Worm (Caenorhabditis elegans) whole organism, L1 larva: ENCODE results near the gene ZK354.3.
"Not testable (repeated sequence)": the region's sequence is repeated elsewhere in the genome, so short reads cannot be mapped to it uniquely, and the experiment has no call there.

ENCODE experiments used
- C16A3.4 ChIP-seq: fragments of 150-350 bp; optimal IDR thresholded peaks from 2 replicates; lab custom pipeline; 2014; ENCODE audit warnings: missing biosample characterization, missing genetic modification characterization
- C34B4.2 ChIP-seq: sonication (generic microtip); optimal IDR thresholded peaks from 2 replicates; lab custom pipeline; 2017; ENCODE audit warnings: mild to moderate bottlenecking, missing genetic modification characterization, missing compliant biosample characterization
- aha-1 ChIP-seq: fragments of 150-350 bp; optimal IDR thresholded peaks from 2 replicates; lab custom pipeline; 2014; ENCODE audit warnings: missing biosample characterization, missing genetic modification characterization
- aly-2 ChIP-seq: fragments of 150-350 bp; optimal IDR thresholded peaks from 2 replicates; lab custom pipeline; 2014; ENCODE audit warnings: missing biosample characterization, missing genetic modification characterization
- blmp-1 ChIP-seq: fragments of 150-350 bp; optimal IDR thresholded peaks from 2 replicates; lab custom pipeline; 2014; ENCODE audit warnings: missing biosample characterization, missing genetic modification characterization
- ceh-88 ChIP-seq: fragments of 200-800 bp; sonication (Bioruptor generic); IDR thresholded peaks from 2 replicates; pipeline ENCODE4 v1.3.6; 2022; ENCODE audit warnings: missing genetic modification characterization, missing compliant biosample characterization
- dpl-1 ChIP-seq, 3 experiments: fragments of 150-350 bp in 2 of 3; sonication (generic microtip) in 1 of 3; optimal IDR thresholded peaks; 2 replicates each; lab custom pipeline; 2014 to 2017; ENCODE audit warnings: missing biosample characterization in 3 of 3, missing genetic modification characterization in 3 of 3, missing genetic modification reagents in 3 of 3
- dsc-1 ChIP-seq: sonication (generic microtip); optimal IDR thresholded peaks from 2 replicates; lab custom pipeline; 2016; ENCODE audit warnings: mild to moderate bottlenecking, missing genetic modification characterization, missing compliant biosample characterization
- efl-1 ChIP-seq, 4 experiments: fragments of 150-350 bp; optimal IDR thresholded peaks in 3 of 4; peaks in 1 of 4; 1 replicate in 1 of 4; 2 replicates in 3 of 4; lab custom pipeline; 2014; ENCODE audit warnings: missing biosample characterization in 2 of 4, missing genetic modification characterization in 2 of 4, missing genetic modification reagents in 2 of 4
- elt-3 ChIP-seq, 6 experiments: fragments of 150-350 bp in 1 of 6; sonication (generic microtip); optimal IDR thresholded peaks; 2 replicates each; lab custom pipeline; 2017 to 2018; ENCODE audit warnings: missing biosample characterization in 6 of 6, missing genetic modification characterization in 6 of 6, inconsistent platforms in 1 of 6
- ets-5 ChIP-seq: fragments of 200-800 bp; sonication (Bioruptor generic); IDR thresholded peaks from 2 replicates; pipeline ENCODE4 v1.3.6; 2022; ENCODE audit warnings: missing genetic modification characterization, missing compliant biosample characterization
- fkh-10 ChIP-seq: sonication (generic microtip); optimal IDR thresholded peaks from 2 replicates; lab custom pipeline; 2017; ENCODE audit warnings: missing biosample characterization, missing genetic modification reagents, missing genetic modification characterization
- fkh-8 ChIP-seq: sonication (generic microtip); optimal IDR thresholded peaks from 2 replicates; lab custom pipeline; 2016; ENCODE audit warnings: mild to moderate bottlenecking, missing genetic modification characterization, missing compliant biosample characterization
- fos-1 ChIP-seq: fragments of 150-350 bp; optimal IDR thresholded peaks from 2 replicates; lab custom pipeline; 2014; ENCODE audit warnings: missing biosample characterization, missing genetic modification characterization
- hlh-17 ChIP-seq: fragments of 200-800 bp; sonication (Bioruptor generic); optimal IDR thresholded peaks from 2 replicates; lab custom pipeline; 2018; ENCODE audit warnings: missing genetic modification characterization, mild to moderate bottlenecking, missing compliant biosample characterization, moderate library complexity, borderline replicate concordance
- jun-1 ChIP-seq: fragments of 150-350 bp; optimal IDR thresholded peaks from 2 replicates; lab custom pipeline; 2014; ENCODE audit warnings: missing biosample characterization, missing genetic modification reagents, missing genetic modification characterization
- lin-15B ChIP-seq: fragments of 150-350 bp; sonication (generic microtip); optimal IDR thresholded peaks from 3 replicates; lab custom pipeline; 2014; ENCODE audit warnings: missing biosample characterization, missing genetic modification characterization
- lin-35 ChIP-seq, 2 experiments: fragments of 150-350 bp; optimal IDR thresholded peaks; 2 replicates each; lab custom pipeline; 2014; ENCODE audit warnings: missing biosample characterization in 2 of 2, missing genetic modification characterization in 2 of 2, missing genetic modification reagents in 2 of 2
- lin-39 ChIP-seq: fragments of 150-350 bp; optimal IDR thresholded peaks from 2 replicates; lab custom pipeline; 2014; ENCODE audit warnings: missing biosample characterization, missing genetic modification reagents, missing genetic modification characterization
- lsy-2 ChIP-seq, 2 experiments: fragments of 150-350 bp; optimal IDR thresholded peaks; 2 replicates each; lab custom pipeline; 2014; ENCODE audit warnings: missing biosample characterization in 2 of 2, missing genetic modification characterization in 2 of 2
- mab-9 ChIP-seq: fragments of 200-800 bp; sonication (Bioruptor generic); IDR thresholded peaks from 2 replicates; pipeline ENCODE4 v1.3.6; 2022; ENCODE audit warnings: missing genetic modification reagents, missing genetic modification characterization, missing compliant biosample characterization
- mdl-1 ChIP-seq, 2 experiments: fragments of 150-350 bp; optimal IDR thresholded peaks; 2 replicates each; lab custom pipeline; 2014 to 2017; ENCODE audit warnings: missing biosample characterization in 2 of 2, missing genetic modification characterization in 2 of 2, inconsistent platforms in 1 of 2
- mef-2 ChIP-seq: fragments of 150-350 bp; optimal IDR thresholded peaks from 2 replicates; lab custom pipeline; 2014; ENCODE audit warnings: missing biosample characterization, missing genetic modification characterization
- nhr-11 ChIP-seq: fragments of 150-350 bp; optimal IDR thresholded peaks from 2 replicates; lab custom pipeline; 2014; ENCODE audit warnings: missing biosample characterization, missing genetic modification characterization
- nhr-12 ChIP-seq: sonication (generic microtip); optimal IDR thresholded peaks from 2 replicates; lab custom pipeline; 2017; ENCODE audit warnings: missing biosample characterization, missing genetic modification characterization
- nhr-19 ChIP-seq: fragments of 200-800 bp; sonication (Bioruptor generic); conservative IDR thresholded peaks from 2 replicates; pipeline ENCODE4 v1.3.6; 2022; ENCODE audit warnings: missing genetic modification characterization, missing compliant biosample characterization
- nhr-20 ChIP-seq: sonication (generic microtip); optimal IDR thresholded peaks from 2 replicates; lab custom pipeline; 2016; ENCODE audit warnings: mild to moderate bottlenecking, missing genetic modification characterization, missing compliant biosample characterization
- nhr-71 ChIP-seq: sonication (generic microtip); optimal IDR thresholded peaks from 2 replicates; lab custom pipeline; 2016; ENCODE audit warnings: mild to moderate bottlenecking, missing genetic modification characterization, moderate library complexity, missing compliant biosample characterization
- nhr-85 ChIP-seq: sonication (generic microtip); peaks from one replicate; lab custom pipeline; 2016; ENCODE audit warnings: missing genetic modification characterization, inconsistent platforms, missing compliant biosample characterization
- nhr-90 ChIP-seq: sonication (generic microtip); optimal IDR thresholded peaks from 2 replicates; lab custom pipeline; 2016; ENCODE audit warnings: mild to moderate bottlenecking, missing genetic modification characterization, missing compliant biosample characterization; ENCODE audit not compliant: poor library complexity
- pag-3 ChIP-seq: sonication (generic microtip); optimal IDR thresholded peaks from 2 replicates; lab custom pipeline; 2017; ENCODE audit warnings: missing genetic modification characterization, mild to moderate bottlenecking, missing compliant biosample characterization, antibody characterized with exemption, borderline replicate concordance; ENCODE audit not compliant: insufficient read depth
- pqm-1 ChIP-seq: sonication (generic microtip); optimal IDR thresholded peaks from 3 replicates; lab custom pipeline; 2017; ENCODE audit warnings: missing biosample characterization, missing genetic modification characterization
- rnt-1 ChIP-seq: sonication (generic microtip); optimal IDR thresholded peaks from 2 replicates; lab custom pipeline; 2016; ENCODE audit warnings: mild to moderate bottlenecking, missing genetic modification characterization, moderate library complexity, missing compliant biosample characterization
- snu-23 ChIP-seq: sonication (generic microtip); optimal IDR thresholded peaks from 2 replicates; lab custom pipeline; 2016; ENCODE audit warnings: missing genetic modification characterization, missing compliant biosample characterization
- sptf-1 ChIP-seq: fragments of 150-350 bp; optimal IDR thresholded peaks from 2 replicates; lab custom pipeline; 2014; ENCODE audit warnings: missing biosample characterization, missing genetic modification characterization
- sup-37 ChIP-seq: fragments of 200-800 bp; sonication (Bioruptor generic); optimal IDR thresholded peaks from 2 replicates; lab custom pipeline; 2018; ENCODE audit warnings: mild to moderate bottlenecking, missing genetic modification characterization, missing compliant biosample characterization
- tbx-2 ChIP-seq: sonication (generic microtip); optimal IDR thresholded peaks from 2 replicates; lab custom pipeline; 2016; ENCODE audit warnings: missing genetic modification characterization, missing compliant biosample characterization
- tlp-1 ChIP-seq: fragments of 150-350 bp; optimal IDR thresholded peaks from 2 replicates; lab custom pipeline; 2014; ENCODE audit warnings: missing biosample characterization, missing genetic modification characterization
- unc-30 ChIP-seq: sonication (generic microtip); optimal IDR thresholded peaks from 2 replicates; lab custom pipeline; 2017; ENCODE audit warnings: missing biosample characterization, missing genetic modification characterization
- xbp-1 ChIP-seq: sonication (generic microtip); optimal IDR thresholded peaks from 2 replicates; lab custom pipeline; 2016; ENCODE audit warnings: missing genetic modification characterization, missing compliant biosample characterization
- ztf-4 ChIP-seq: fragments of 150-350 bp; optimal IDR thresholded peaks from 2 replicates; lab custom pipeline; 2014; ENCODE audit warnings: missing biosample characterization, missing genetic modification characterization

Gene ZK354.3

ce11 chrIV:5294467-5294866 is 15.4 kb upstream of the ZK354.3 start:
- no peak for TF ChIP-seq mef-2 (tag; lab: Kevin White, UChicago)
- no peak for TF ChIP-seq lin-39 (tag; lab: Kevin White, UChicago)
- TF ChIP-seq snu-23 (GFP tag; lab: Kevin White, UChicago) = no peak
- no peak for TF ChIP-seq fos-1 (tag; lab: Kevin White, UChicago)
- peak; percentile 58 for TF ChIP-seq dsc-1
- no peak for TF ChIP-seq lin-35 (GFP tag; optimal IDR thresholded peaks at IDR 0.05; lab: Kevin White, UChicago)
- no peak for TF ChIP-seq sup-37
- no peak for TF ChIP-seq elt-3 (tag; optimal IDR thresholded peaks at IDR 0.05; lab: Kevin White, UChicago)
- no peak for TF ChIP-seq unc-30 (tag; lab: Kevin White, UChicago)
- no peak for TF ChIP-seq pqm-1 (tag; lab: Kevin White, UChicago)
- no peak for TF ChIP-seq tbx-2
- TF ChIP-seq dpl-1 (GFP tag; optimal IDR thresholded peaks at IDR 0.05; lab: Kevin White, UChicago) = no peak
- no peak for TF ChIP-seq ztf-4 (tag; lab: Kevin White, UChicago)
- TF ChIP-seq efl-1 (optimal IDR thresholded peaks at IDR 0.05; lab: Kevin White, UChicago) = no peak
- peak in 1 of 2 experiments; percentile 54 for TF ChIP-seq efl-1 (GFP tag; optimal IDR thresholded peaks at IDR 0.05 in 1 of 2; lab: Kevin White, UChicago)

ce11 chrIV:5295240-5295639 is 14.6 kb upstream of the ZK354.3 start, which contains the start of gene msp-51:
TSS of gene msp-51 (minus strand) at chrIV:5295340.
- not testable (repeated sequence) for TF ChIP-seq nhr-71 (tag; lab: Kevin White, UChicago); aly-2 (tag; lab: Kevin White, UChicago); ets-5 (GFP tag; lab: Robert Waterston, UW)

- TF ChIP-seq C34B4.2 (tag; lab: Kevin White, UChicago) = no peak
- no peak for TF ChIP-seq mab-9
- no peak for TF ChIP-seq pag-3 (tag; lab: Kevin White, UChicago)
- TF ChIP-seq fkh-8 (tag; lab: Kevin White, UChicago) = no peak
- no peak for TF ChIP-seq aly-2 (tag; lab: Kevin White, UChicago)
- TF ChIP-seq nhr-20 (tag; lab: Kevin White, UChicago) = no peak
- no peak for TF ChIP-seq fos-1 (tag; lab: Kevin White, UChicago)
- TF ChIP-seq sptf-1 (tag; lab: Kevin White, UChicago) = no peak
- no peak for TF ChIP-seq nhr-19
- no peak for TF ChIP-seq dpl-1 (GFP tag; optimal IDR thresholded peaks at IDR 0.05; lab: Kevin White, UChicago)
- TF ChIP-seq, all 84 proteins: peak for 0
Measured at ce11 chrIV:5297436-5298012, 12.3 kb upstream of the ZK354.3 start, which contains the start of the genes ZK354.6 and msp-113. TSS of gene ZK354.6 (minus strand) at chrIV:5297536. TSS of gene msp-113 (plus strand) at chrIV:5297962.

- no peak for TF ChIP-seq snu-23 (GFP tag; lab: Kevin White, UChicago)
- TF ChIP-seq hlh-17 (GFP tag; lab: Kevin White, UChicago) = no peak
- no peak for TF ChIP-seq rnt-1 (tag; lab: Kevin White, UChicago)
- no peak for TF ChIP-seq mdl-1 (tag; optimal IDR thresholded peaks at IDR 0.05; lab: Kevin White, UChicago)
- TF ChIP-seq tbx-2 = no peak
- TF ChIP-seq jun-1 = no peak
- no peak for TF ChIP-seq dpl-1 (GFP tag; optimal IDR thresholded peaks at IDR 0.05; lab: Kevin White, UChicago)
- no peak for TF ChIP-seq fos-1 (tag; lab: Kevin White, UChicago)
- no peak for TF ChIP-seq nhr-71 (tag; lab: Kevin White, UChicago)
- TF ChIP-seq nhr-85 (tag; lab: Kevin White, UChicago) = no peak
- TF ChIP-seq xbp-1 (tag; lab: Kevin White, UChicago) = no peak
- TF ChIP-seq, all 84 proteins: peak for 0
Measured at ce11 chrIV:5303030-5303429, 6.8 kb upstream of the ZK354.3 start, which contains the start of gene ZK354.7. TSS of gene ZK354.7 (minus strand) at chrIV:5303130.

ce11 chrIV:5306040-5306439 is 3.8 kb upstream of the ZK354.3 start, which contains the start of gene ZK354.8:
TSS of gene ZK354.8 (minus strand) at chrIV:5306140.
- TF ChIP-seq fkh-10 (GFP tag; lab: Kevin White, UChicago) = no peak
- TF ChIP-seq aha-1 (tag; lab: Kevin White, UChicago) = no peak
- TF ChIP-seq efl-1 (optimal IDR thresholded peaks at IDR 0.05; lab: Kevin White, UChicago) = no peak
- no peak for TF ChIP-seq efl-1 (GFP tag; optimal IDR thresholded peaks at IDR 0.05 in 1 of 2; lab: Kevin White, UChicago)
- TF ChIP-seq pag-3 (tag; lab: Kevin White, UChicago) = no peak
- no peak for TF ChIP-seq tbx-2
- TF ChIP-seq nhr-11 (tag; lab: Kevin White, UChicago) = no peak
- no peak for TF ChIP-seq tlp-1 (tag; lab: Kevin White, UChicago)
- no peak for TF ChIP-seq C16A3.4 (tag; lab: Kevin White, UChicago)
- no peak for TF ChIP-seq blmp-1 (tag; lab: Kevin White, UChicago)
- no peak for TF ChIP-seq nhr-90 (tag; lab: Kevin White, UChicago)
- no peak for TF ChIP-seq ceh-88 (GFP tag; lab: Robert Waterston, UW)
- TF ChIP-seq nhr-12 (tag; lab: Kevin White, UChicago) = no peak
- TF ChIP-seq ets-5 (GFP tag; lab: Robert Waterston, UW) = no peak
- no peak for TF ChIP-seq fkh-8 (tag; lab: Kevin White, UChicago)
- TF ChIP-seq lsy-2 (tag; optimal IDR thresholded peaks at IDR 0.05; lab: Kevin White, UChicago) = no peak
- TF ChIP-seq lin-15B (tag; lab: Kevin White, UChicago) = no peak
